Worm (Caenorhabditis elegans): ENCODE measurements around the gene M88.4.

M88.4 gene

ce11 chrIII:4561286-4561685 is 12.4 kb downstream of the M88.4 start (continued):
- TF ChIP-seq ceh-32 (tag; optimal IDR thresholded peaks at IDR 0.05; ENCODE audit: poor library complexity) (no peak), ceh-82 (tag; optimal IDR thresholded peaks at IDR 0.05) (no peak), nhr-28 (tag; optimal IDR thresholded peaks at IDR 0.05) (peak; percentile 14), gei-8 (GFP tag; optimal IDR thresholded peaks at IDR 0.05) (no peak), lir-3 (tag; optimal IDR thresholded peaks at IDR 0.05) (no peak), fos-1 (tag; optimal IDR thresholded peaks at IDR 0.05) (no peak), Y5F2A.4 (GFP tag; optimal IDR thresholded peaks at IDR 0.05) (no peak), php-3 (GFP tag; IDR thresholded peaks at IDR 0.05) (0 out of 2 replicates have a peak, but pooled peaks have one; percentile 21), daf-16 (GFP tag; optimal IDR thresholded peaks at IDR 0.05) (no peak), daf-16 (tag; optimal IDR thresholded peaks at IDR 0.05) (peak; percentile 80), zip-2 (tag; optimal IDR thresholded peaks at IDR 0.05) (no peak), tag-97 (GFP tag; IDR thresholded peaks at IDR 0.05) (no peak), F37D6.2 (tag; optimal IDR thresholded peaks at IDR 0.05) (no peak), ztf-11 (tag; optimal IDR thresholded peaks at IDR 0.05) (no peak), hlh-30 (tag; optimal IDR thresholded peaks at IDR 0.05; ENCODE audit: insufficient read depth) (no peak), zag-1 (tag; optimal IDR thresholded peaks at IDR 0.05) (no peak), ztf-7 (tag; optimal IDR thresholded peaks at IDR 0.05) (no peak), dmd-6 (GFP tag; IDR thresholded peaks at IDR 0.05) (no peak)

DNA sequence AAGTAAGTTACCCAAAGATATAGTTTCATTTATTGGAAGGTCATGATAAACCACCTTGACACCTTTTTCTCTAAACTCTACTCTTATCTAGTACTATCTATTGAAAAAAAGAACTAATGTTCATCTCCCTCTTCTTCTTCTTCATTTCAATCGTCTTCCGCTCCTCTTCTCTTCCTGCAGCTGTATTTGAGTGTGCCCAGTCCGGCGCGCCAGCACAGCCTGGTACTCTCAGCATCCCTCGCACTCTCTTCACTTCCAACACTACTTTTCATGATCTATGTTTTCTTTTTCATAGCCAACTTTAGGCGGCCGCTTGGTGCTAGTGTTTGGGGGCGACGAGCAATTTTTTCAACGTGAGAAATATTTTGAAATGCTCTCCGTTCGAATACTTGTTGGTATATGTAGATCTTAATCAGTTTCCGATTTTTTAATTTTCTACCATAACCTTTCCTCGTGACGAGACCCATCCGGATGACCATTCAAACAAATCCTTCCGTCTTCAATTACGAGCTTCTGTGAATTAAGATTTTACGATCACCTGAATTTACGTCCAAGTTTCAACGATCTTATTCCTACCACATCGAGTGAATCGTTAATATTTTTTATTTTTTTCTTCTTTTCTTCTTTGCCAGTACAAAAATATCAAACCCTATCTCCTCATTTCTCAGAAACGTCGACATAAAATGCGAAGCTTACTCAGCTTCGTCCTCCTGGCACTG is 13.4 kb downstream of the M88.4 start, which contains the start of gene pan-1:
TSS of gene pan-1 (plus strand) at position 669 of the 719 bp plus-strand sequence.
- TF ChIP-seq mxl-3 (GFP tag; optimal IDR thresholded peaks at IDR 0.05) = peak; percentile 68
- peak; percentile 20 to 52 for TF ChIP-seq lsy-2 (tag; optimal IDR thresholded peaks at IDR 0.05)
- peak; percentile 19 for TF ChIP-seq aha-1 (tag)
- peak; percentile 28; the same call in 1 of the 2 replicates for TF ChIP-seq dmd-6 (GFP tag; IDR thresholded peaks at IDR 0.05)
- TF ChIP-seq mxl-2 (GFP tag; conservative IDR thresholded peaks at IDR 0.05) = 0 out of 2 replicates have a peak, but pooled peaks have one; percentile 35
- no peak for TF ChIP-seq F44E2.7 (GFP tag; IDR thresholded peaks at IDR 0.05)
- TF ChIP-seq nhr-48 (tag; optimal IDR thresholded peaks at IDR 0.05) = peak; percentile 34
- no peak for TF ChIP-seq vab-7 (GFP tag; IDR thresholded peaks at IDR 0.05)
- peak in 1 of 2 experiments; percentile 35 for TF ChIP-seq mdl-1 (tag; optimal IDR thresholded peaks at IDR 0.05)
- peak; percentile 32; the same call in 1 of the 2 replicates for TF ChIP-seq madf-9 (GFP tag; conservative IDR thresholded peaks at IDR 0.05)
- TF ChIP-seq daf-16 (GFP tag; optimal IDR thresholded peaks at IDR 0.05) = peak in 1 of 2 experiments; percentile 7
- TF ChIP-seq daf-16 (tag; optimal IDR thresholded peaks at IDR 0.05) = peak; percentile 24
- TF ChIP-seq T26A8.4 (GFP tag; IDR thresholded peaks at IDR 0.05) = peak; percentile 37
- TF ChIP-seq hmg-1.1 (GFP tag; IDR thresholded peaks at IDR 0.05) = peak; percentile 81
- TF ChIP-seq nhr-28 (tag; optimal IDR thresholded peaks at IDR 0.05) = peak; percentile 60
- TF ChIP-seq daf-19 (GFP tag; conservative IDR thresholded peaks at IDR 0.05) = no peak
- TF ChIP-seq mep-1 (tag; optimal IDR thresholded peaks at IDR 0.05) = peak; percentile 54
- 0 out of 2 replicates have a peak, but pooled peaks have one; percentile 10 for TF ChIP-seq lin-1 (GFP tag; IDR thresholded peaks at IDR 0.05)
- peak in 1 of 2 experiments; percentile 44 for TF ChIP-seq unc-62 (GFP tag; optimal IDR thresholded peaks at IDR 0.05 in 1 of 2)
- TF ChIP-seq unc-62 (tag; optimal IDR thresholded peaks at IDR 0.05) = no peak
- TF ChIP-seq attf-4 (tag; optimal IDR thresholded peaks at IDR 0.05) = no peak
- no peak for TF ChIP-seq tra-1 (GFP tag; IDR thresholded peaks at IDR 0.05)
- no peak for TF ChIP-seq mdt-29 (GFP tag; IDR thresholded peaks at IDR 0.05)
- peak; percentile 15 for TF ChIP-seq nhr-11 (tag; optimal IDR thresholded peaks at IDR 0.05)
- no peak for TF ChIP-seq tag-97 (GFP tag; IDR thresholded peaks at IDR 0.05)
- peak; percentile 46; the same call in 1 of the 2 replicates for TF ChIP-seq arid-1 (GFP tag; conservative IDR thresholded peaks at IDR 0.05)
- peak; percentile 68 for TF ChIP-seq rbr-2 (tag; optimal IDR thresholded peaks at IDR 0.05)
- TF ChIP-seq set-16 (GFP tag; IDR thresholded peaks at IDR 0.05) = peak; percentile 32; the same call in 1 of the 2 replicates
- TF ChIP-seq madf-5 (GFP tag; IDR thresholded peaks at IDR 0.05) = 0 out of 4 replicates have a peak, but pooled peaks of 1 of the 2 experiments have one; percentile 29
- TF ChIP-seq Y105C5A.15 (GFP tag; IDR thresholded peaks at IDR 0.05) = no peak
- TF ChIP-seq egl-27 (tag; optimal IDR thresholded peaks at IDR 0.05) = no peak
- TF ChIP-seq hlh-30 (tag; optimal IDR thresholded peaks at IDR 0.05; ENCODE audit: insufficient read depth) = peak; percentile 59
- no peak for TF ChIP-seq pha-4 (GFP tag; IDR thresholded peaks at IDR 0.05)
- peak; percentile 50 for TF ChIP-seq pha-4 (tag; optimal IDR thresholded peaks at IDR 0.05)
- TF ChIP-seq ceh-28 (tag; optimal IDR thresholded peaks at IDR 0.05) = no peak
- peak; percentile 54 for TF ChIP-seq dve-1 (tag; optimal IDR thresholded peaks at IDR 0.05; ENCODE audit: insufficient read depth)

Data from whole organism, L4 larva.